Fruit fly (Drosophila melanogaster): Measurements from ENCODE around the gene CG1265.

Gene CG1265

DNA sequence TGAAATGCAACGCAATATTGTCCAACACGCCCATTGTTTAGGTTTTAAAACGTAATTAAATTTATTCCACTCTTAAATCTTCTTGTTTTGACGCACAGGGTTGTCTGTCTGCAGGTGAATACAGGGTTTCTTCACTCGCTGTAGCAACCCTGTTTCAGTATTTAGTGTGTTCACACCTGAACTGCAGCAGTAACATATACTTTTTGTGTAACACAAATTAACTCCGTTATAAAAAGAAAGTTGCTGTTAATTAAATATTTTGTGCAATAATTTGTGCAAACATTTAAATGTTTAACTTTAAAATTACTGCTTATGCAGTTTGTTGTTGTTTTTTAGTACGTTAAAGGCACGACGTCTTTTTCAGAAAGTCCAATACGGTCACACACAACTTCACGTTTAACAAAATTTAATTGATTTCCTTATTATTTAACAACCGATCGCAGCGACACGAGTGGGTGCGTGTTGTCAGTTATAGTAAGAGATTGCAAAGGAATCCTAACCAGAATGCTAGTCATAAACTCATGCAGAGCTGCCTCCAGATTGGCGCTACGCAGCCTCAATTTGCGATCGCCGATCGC lies 37.6 kb downstream of the CG1265 start, which contains the start of the genes CG15012 and Fdx2 (continued):
- TF ChIP-seq CG16813 (GFP tag; IDR thresholded peaks at IDR 0.05; ENCODE audit: partially characterized antibody) (0 out of 3 replicates have a peak, but pooled peaks have one; percentile 37), Usf (GFP tag; optimal IDR thresholded peaks at IDR 0.05) (no peak), da (GFP tag; optimal IDR thresholded peaks at IDR 0.05) (no peak), ap (GFP tag; IDR thresholded peaks at IDR 0.05) (no peak), Gsc (GFP tag; IDR thresholded peaks at IDR 0.05) (no peak), zen2 (GFP tag; IDR thresholded peaks at IDR 0.05; ENCODE audit: partially characterized antibody) (no peak), E2f1 (GFP tag; IDR thresholded peaks at IDR 0.05) (no peak), CG6654 (GFP tag; optimal IDR thresholded peaks at IDR 0.05) (no peak), CG4617 (GFP tag; optimal IDR thresholded peaks at IDR 0.05; ENCODE audit: borderline replicate concordance) (peak; percentile 96), kni (GFP tag; optimal IDR thresholded peaks at IDR 0.05) (no peak), CG4820 (GFP tag; optimal IDR thresholded peaks at IDR 0.05) (no peak), gsb-n (tag; optimal IDR thresholded peaks at IDR 0.05) (no peak), CG31224 (GFP tag; IDR thresholded peaks at IDR 0.05) (no peak), H2.0 (GFP tag; IDR thresholded peaks at IDR 0.05) (no peak), Awh (GFP tag; IDR thresholded peaks at IDR 0.05) (no peak), Meics (GFP tag; optimal IDR thresholded peaks at IDR 0.05) (no peak), CG16779 (GFP tag; IDR thresholded peaks at IDR 0.05) (no peak), Oli (tag; optimal IDR thresholded peaks at IDR 0.05) (no peak), Kr (GFP tag; optimal IDR thresholded peaks at IDR 0.05) (no peak), fu2 (GFP tag; optimal IDR thresholded peaks at IDR 0.05) (no peak), MTF-1 (GFP tag; optimal IDR thresholded peaks at IDR 0.05; ENCODE audit: borderline replicate concordance) (no peak), Doc3 (GFP tag; IDR thresholded peaks at IDR 0.05; ENCODE audit: partially characterized antibody) (no peak), CG12659 (GFP tag; optimal IDR thresholded peaks at IDR 0.05) (peak; percentile 69), Ets97D (GFP tag; optimal IDR thresholded peaks at IDR 0.05) (peak; percentile 71), fd64A (GFP tag; optimal IDR thresholded peaks at IDR 0.05) (no peak), CG10462 (GFP tag; optimal IDR thresholded peaks at IDR 0.05) (no peak), CG15696 (tag; optimal IDR thresholded peaks at IDR 0.05) (peak; percentile 21), ci (GFP tag; IDR thresholded peaks at IDR 0.05) (peak; percentile 13; the same call in 1 of the 3 replicates), tx (GFP tag; optimal IDR thresholded peaks at IDR 0.05) (peak; percentile 26), Antp (GFP tag; optimal IDR thresholded peaks at IDR 0.05) (no peak), Dfd (GFP tag; optimal IDR thresholded peaks at IDR 0.05) (no peak), dan (GFP tag; IDR thresholded peaks at IDR 0.05) (no peak), CG2129 (GFP tag; IDR thresholded peaks at IDR 0.05; ENCODE audit: partially characterized antibody) (no peak), btn (GFP tag; optimal IDR thresholded peaks at IDR 0.05) (no peak), CG16815 (GFP tag; optimal IDR thresholded peaks at IDR 0.05) (no peak), nerfin-2 (GFP tag; IDR thresholded peaks at IDR 0.05; ENCODE audit: partially characterized antibody) (no peak), GATAe (GFP tag; conservative IDR thresholded peaks at IDR 0.05) (no peak), Adf1 (GFP tag; IDR thresholded peaks at IDR 0.05) (no peak), p53 (GFP tag; optimal IDR thresholded peaks at IDR 0.05) (peak; percentile 7), CG15073 (GFP tag; optimal IDR thresholded peaks at IDR 0.05) (no peak), CG10267 (tag; optimal IDR thresholded peaks at IDR 0.05) (peak; percentile 74), lmd (GFP tag; IDR thresholded peaks at IDR 0.05) (no peak), CG2712 (tag; optimal IDR thresholded peaks at IDR 0.05) (peak; percentile 62), CG17328 (GFP tag; IDR thresholded peaks at IDR 0.05) (no peak), bowl (GFP tag; IDR thresholded peaks at IDR 0.05) (no peak), ase (GFP tag; IDR thresholded peaks at IDR 0.05) (no peak), so (GFP tag; IDR thresholded peaks at IDR 0.05) (no peak), CG3847 (GFP tag; IDR thresholded peaks at IDR 0.05) (peak; percentile 43), CG10959 (GFP tag; IDR thresholded peaks at IDR 0.05) (no peak), chinmo (GFP tag; IDR thresholded peaks at IDR 0.05; ENCODE audit: partially characterized antibody) (0 out of 4 replicates have a peak, but pooled peaks have one; percentile 36), Side (GFP tag; optimal IDR thresholded peaks at IDR 0.05) (no peak)
